Worm (Caenorhabditis elegans): ENCODE results near the gene F40G9.15.

Gene F40G9.15

DNA sequence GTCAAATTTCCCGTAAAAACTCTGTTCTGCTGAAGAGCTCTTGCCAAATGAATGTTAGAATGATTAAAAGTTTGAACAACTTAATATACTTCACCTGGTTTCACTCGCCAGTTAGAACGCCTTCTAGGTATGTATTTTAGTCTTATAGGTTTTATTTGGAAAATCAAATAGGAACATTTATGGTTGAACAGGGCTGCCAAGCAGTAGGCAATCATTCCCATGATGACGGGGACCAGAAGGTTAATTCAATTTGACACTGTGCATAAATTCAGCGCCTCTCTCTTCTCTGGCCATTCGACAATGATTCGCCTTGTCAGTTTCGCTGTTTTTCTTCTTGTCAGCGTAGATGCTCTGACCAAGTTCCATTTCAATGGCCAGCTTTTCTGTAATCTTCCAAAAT is at the start of gene F40G9.15:
Gene F40G9.15, plus strand, starts transcription at position 301 of the 400 bp plus-strand sequence.
- no peak for TF ChIP-seq hlh-30 (tag; optimal IDR thresholded peaks at IDR 0.05; ENCODE audit: insufficient read depth)
- no peak for TF ChIP-seq ceh-22 (tag; optimal IDR thresholded peaks at IDR 0.05)
- TF ChIP-seq ceh-6 (GFP tag; optimal IDR thresholded peaks at IDR 0.05), result no peak

DNA sequence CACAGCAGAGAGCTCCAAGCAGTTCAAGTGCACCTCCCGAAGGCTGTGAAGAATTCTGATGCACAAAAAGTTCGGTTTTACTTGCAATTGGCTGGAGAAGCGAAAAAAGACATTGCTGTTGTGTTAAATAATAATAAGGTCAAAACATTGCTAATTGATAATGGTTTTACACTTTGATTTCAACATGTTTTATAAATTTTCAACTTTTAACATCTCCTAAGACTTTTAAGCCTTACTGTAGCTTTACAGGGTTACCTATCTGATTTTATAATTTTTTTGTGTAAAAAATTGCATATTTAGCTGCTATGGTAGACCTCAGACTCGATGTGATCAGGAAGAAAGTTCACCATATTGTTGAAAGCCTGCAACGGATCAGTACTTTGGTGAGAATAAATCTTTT is 48.0 kb upstream of the F40G9.15 start, which contains the start of gene pals-25:
Gene pals-25, plus strand, starts transcription at position 301 of the 400 bp plus-strand sequence.
- TF ChIP-seq C08G9.2 (tag; optimal IDR thresholded peaks at IDR 0.05), result no peak
- TF ChIP-seq odd-2 (tag; optimal IDR thresholded peaks at IDR 0.05), result no peak
- no peak for TF ChIP-seq syd-9 (tag; optimal IDR thresholded peaks at IDR 0.05)
- no peak for TF ChIP-seq tbx-2 (tag; optimal IDR thresholded peaks at IDR 0.05)
- TF ChIP-seq ceh-22 (tag; optimal IDR thresholded peaks at IDR 0.05), result no peak
- no peak for TF ChIP-seq ztf-16 (tag; optimal IDR thresholded peaks at IDR 0.05)
- TF ChIP-seq unc-86 (tag; optimal IDR thresholded peaks at IDR 0.05), result no peak
- TF ChIP-seq ceh-6 (GFP tag; optimal IDR thresholded peaks at IDR 0.05), result no peak
- no peak for TF ChIP-seq K02D7.2 (tag; optimal IDR thresholded peaks at IDR 0.05)

DNA sequence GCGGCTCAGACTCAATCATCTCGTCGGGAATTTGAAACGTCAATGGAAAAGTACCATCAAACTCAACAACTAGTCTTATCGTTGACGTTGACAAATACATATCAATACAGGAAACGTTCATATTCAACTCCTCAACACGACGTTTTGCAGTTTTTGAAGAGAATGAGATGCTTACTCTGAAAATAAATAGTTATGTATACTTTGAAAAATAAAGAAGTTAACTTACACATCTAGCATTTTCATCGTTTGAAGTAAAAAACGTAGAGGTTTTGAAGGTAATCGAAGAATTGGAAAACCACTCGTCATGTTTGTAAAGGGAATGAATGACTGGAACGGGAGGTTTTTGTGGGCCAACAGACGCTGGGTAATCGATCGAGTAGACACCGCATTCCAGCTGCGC is 41.3 kb upstream of the F40G9.15 start, which contains the start of gene fbxb-81:
Gene fbxb-81, minus strand, starts transcription at position 314 of the 400 bp plus-strand sequence.
- no peak for TF ChIP-seq sdc-2 (tag; optimal IDR thresholded peaks at IDR 0.05)
- TF ChIP-seq ceh-30 (tag; optimal IDR thresholded peaks at IDR 0.05), result no peak
- no peak for TF ChIP-seq elt-4 (tag; optimal IDR thresholded peaks at IDR 0.05)
- no peak for TF ChIP-seq pros-1 (tag; optimal IDR thresholded peaks at IDR 0.05)
- TF ChIP-seq ceh-34 (tag; optimal IDR thresholded peaks at IDR 0.05), result no peak
- no peak for TF ChIP-seq K09A11.1 (tag; optimal IDR thresholded peaks at IDR 0.05; ENCODE audit: insufficient read depth)
- no peak for TF ChIP-seq sox-4 (tag; optimal IDR thresholded peaks at IDR 0.05)
- no peak for TF ChIP-seq ceh-31 (tag; optimal IDR thresholded peaks at IDR 0.05)
- no peak for TF ChIP-seq nhr-11 (tag; optimal IDR thresholded peaks at IDR 0.05)
- TF ChIP-seq C08G9.2 (tag; optimal IDR thresholded peaks at IDR 0.05), result no peak
- TF ChIP-seq ztf-16 (tag; optimal IDR thresholded peaks at IDR 0.05), result no peak

DNA sequence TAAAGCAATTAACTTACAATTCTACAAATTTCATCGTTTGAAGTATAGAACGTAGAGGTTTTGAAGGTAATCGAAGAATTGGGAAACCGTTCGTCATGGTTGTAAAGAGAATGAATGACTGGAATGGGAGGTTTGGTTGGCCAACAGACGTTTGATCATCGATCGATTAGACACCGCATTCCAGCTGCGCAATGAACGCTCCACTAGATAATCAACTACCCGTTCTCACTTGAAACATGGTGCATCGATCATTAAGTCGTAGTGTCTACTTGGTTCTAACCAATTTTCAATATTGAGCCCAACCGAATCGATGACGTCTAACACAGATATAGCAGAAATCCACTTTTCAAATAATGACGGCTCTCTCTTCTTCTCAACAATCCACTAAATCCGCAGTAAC is 39.1 kb upstream of the F40G9.15 start, which contains the start of gene fbxb-82:
Gene fbxb-82, minus strand, starts transcription at position 101 of the 400 bp plus-strand sequence.
- TF ChIP-seq pha-4 (tag; optimal IDR thresholded peaks at IDR 0.05) (no peak), ceh-34 (tag; optimal IDR thresholded peaks at IDR 0.05) (no peak), ceh-48 (tag; optimal IDR thresholded peaks at IDR 0.05) (no peak), ceh-2 (tag; optimal IDR thresholded peaks at IDR 0.05) (no peak), elt-2 (tag; optimal IDR thresholded peaks at IDR 0.05) (no peak), Y22D7AL.16 (tag; optimal IDR thresholded peaks at IDR 0.05) (no peak), ama-1 (optimal IDR thresholded peaks at IDR 0.05) (no peak), ets-4 (tag; optimal IDR thresholded peaks at IDR 0.05) (no peak), lin-11 (tag; optimal IDR thresholded peaks at IDR 0.05) (no peak), mec-3 (tag; optimal IDR thresholded peaks at IDR 0.05; ENCODE audit: borderline replicate concordance) (no peak), gmeb-2 (tag; optimal IDR thresholded peaks at IDR 0.05) (no peak)

DNA sequence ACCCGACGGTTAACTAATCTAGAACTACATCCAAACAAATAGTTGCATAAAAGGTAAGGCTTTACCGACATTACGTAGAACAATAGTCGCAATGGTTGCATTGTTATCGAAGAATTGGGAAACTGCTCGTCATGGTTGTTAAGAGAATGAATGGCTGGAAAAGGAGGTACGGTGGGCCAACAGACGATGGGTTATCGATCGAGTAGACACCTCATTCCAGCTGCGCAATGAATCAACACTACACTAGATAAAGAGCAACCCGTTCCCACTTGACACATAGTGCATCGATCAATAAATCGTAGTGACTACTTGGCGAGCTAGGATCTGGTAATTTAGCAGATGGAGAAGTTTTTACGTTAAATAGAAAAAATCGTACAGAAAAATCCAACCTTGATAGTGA is 37.1 kb upstream of the F40G9.15 start, which contains the start of the genes T17A3.12 and fbxb-83:
Gene T17A3.12, minus strand, starts transcription at position 101 of the 400 bp plus-strand sequence.
Gene fbxb-83, minus strand, starts transcription at position 134 of the 400 bp plus-strand sequence.
- TF ChIP-seq nhr-11 (tag; optimal IDR thresholded peaks at IDR 0.05) (no peak), ttx-3 (tag; optimal IDR thresholded peaks at IDR 0.05) (no peak), hlh-30 (tag; optimal IDR thresholded peaks at IDR 0.05; ENCODE audit: insufficient read depth) (no peak), ceh-30 (tag; optimal IDR thresholded peaks at IDR 0.05) (no peak)

DNA sequence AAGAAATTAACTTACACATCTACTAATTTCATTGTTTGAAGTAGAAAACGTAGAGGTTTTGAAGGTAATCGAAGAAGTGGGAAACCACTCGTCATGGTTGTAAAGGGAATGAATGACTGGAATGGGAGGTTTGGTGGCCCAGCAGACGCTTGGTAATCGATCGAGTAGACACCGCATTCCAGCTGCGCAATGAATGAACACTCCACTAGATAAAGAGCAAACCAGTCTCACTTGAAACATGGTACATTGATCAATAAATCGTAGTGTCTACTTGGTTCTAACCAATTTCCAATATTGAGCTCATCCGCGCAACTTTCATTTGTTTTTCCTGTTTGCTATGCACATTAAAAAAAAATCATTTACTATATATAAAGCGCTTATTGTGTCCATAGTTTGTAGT is 35.8 kb upstream of the F40G9.15 start, which contains the start of gene fbxb-84:
Gene fbxb-84, minus strand, starts transcription at position 101 of the 400 bp plus-strand sequence.
- no peak for TF ChIP-seq nhr-11 (tag; optimal IDR thresholded peaks at IDR 0.05)
- no peak for TF ChIP-seq hlh-8 (tag; optimal IDR thresholded peaks at IDR 0.05)
- no peak for TF ChIP-seq T23F11.4 (GFP tag; optimal IDR thresholded peaks at IDR 0.05)
- TF ChIP-seq lin-11 (tag; optimal IDR thresholded peaks at IDR 0.05), result no peak
- no peak for TF ChIP-seq ref-2 (tag; optimal IDR thresholded peaks at IDR 0.05)
- no peak for TF ChIP-seq tbx-7 (tag; optimal IDR thresholded peaks at IDR 0.05)
- no peak for TF ChIP-seq fkh-10 (GFP tag; optimal IDR thresholded peaks at IDR 0.05)
- TF ChIP-seq ceh-14 (tag; optimal IDR thresholded peaks at IDR 0.05), result no peak

All from whole organism, late embryonic.